Worm (Caenorhabditis elegans) whole organism, L1 larva: Measurements from ENCODE around the gene taap-1.
A peak's percentile ranks its signal among the peaks of the same experiment; 100 is the strongest.

Source experiments
- C16A3.4 ChIP-seq: fragments of 150-350 bp; optimal IDR thresholded peaks from 2 replicates; lab custom pipeline; 2014; ENCODE audit warnings: missing biosample characterization, missing genetic modification characterization
- aha-1 ChIP-seq: fragments of 150-350 bp; optimal IDR thresholded peaks from 2 replicates; lab custom pipeline; 2014; ENCODE audit warnings: missing biosample characterization, missing genetic modification characterization
- ama-1 ChIP-seq: fragments of 150-350 bp; optimal IDR thresholded peaks from 2 replicates; lab custom pipeline; 2014
- blmp-1 ChIP-seq: fragments of 150-350 bp; optimal IDR thresholded peaks from 2 replicates; lab custom pipeline; 2014; ENCODE audit warnings: missing biosample characterization, missing genetic modification characterization
- ceh-88 ChIP-seq: fragments of 200-800 bp; sonication (Bioruptor generic); IDR thresholded peaks from 2 replicates; pipeline ENCODE4 v1.3.6; 2022; ENCODE audit warnings: missing genetic modification characterization, missing compliant biosample characterization
- efl-1 ChIP-seq, 4 experiments: fragments of 150-350 bp; optimal IDR thresholded peaks in 3 of 4; peaks in 1 of 4; 1 replicate in 1 of 4; 2 replicates in 3 of 4; lab custom pipeline; 2014; ENCODE audit warnings: missing biosample characterization in 2 of 4, missing genetic modification characterization in 2 of 4, missing genetic modification reagents in 2 of 4
- elt-3 ChIP-seq, 6 experiments: fragments of 150-350 bp in 1 of 6; sonication (generic microtip); optimal IDR thresholded peaks; 2 replicates each; lab custom pipeline; 2017 to 2018; ENCODE audit warnings: missing biosample characterization in 6 of 6, missing genetic modification characterization in 6 of 6, inconsistent platforms in 1 of 6
- fos-1 ChIP-seq: fragments of 150-350 bp; optimal IDR thresholded peaks from 2 replicates; lab custom pipeline; 2014; ENCODE audit warnings: missing biosample characterization, missing genetic modification characterization
- grh-1 ChIP-seq: fragments of 200-800 bp; sonication (Bioruptor generic); IDR thresholded peaks from 2 replicates; pipeline ENCODE4 v1.3.6; 2022; ENCODE audit warnings: missing genetic modification reagents, missing genetic modification characterization, missing compliant biosample characterization
- lin-14 ChIP-seq: fragments of 200-800 bp; sonication (Bioruptor generic); optimal IDR thresholded peaks from 2 replicates; lab custom pipeline; 2018; ENCODE audit warnings: mild to moderate bottlenecking, missing genetic modification characterization, moderate library complexity, missing compliant biosample characterization
- lin-15B ChIP-seq: fragments of 150-350 bp; sonication (generic microtip); optimal IDR thresholded peaks from 3 replicates; lab custom pipeline; 2014; ENCODE audit warnings: missing biosample characterization, missing genetic modification characterization
- lin-35 ChIP-seq, 2 experiments: fragments of 150-350 bp; optimal IDR thresholded peaks; 2 replicates each; lab custom pipeline; 2014; ENCODE audit warnings: missing biosample characterization in 2 of 2, missing genetic modification characterization in 2 of 2, missing genetic modification reagents in 2 of 2
- lir-3 ChIP-seq: sonication (generic microtip); optimal IDR thresholded peaks from 2 replicates; lab custom pipeline; 2016; ENCODE audit warnings: mild to moderate bottlenecking, missing genetic modification characterization, moderate library complexity, missing compliant biosample characterization; ENCODE audit not compliant: poor library complexity
- mab-9 ChIP-seq: fragments of 200-800 bp; sonication (Bioruptor generic); IDR thresholded peaks from 2 replicates; pipeline ENCODE4 v1.3.6; 2022; ENCODE audit warnings: missing genetic modification reagents, missing genetic modification characterization, missing compliant biosample characterization
- mep-1 ChIP-seq: fragments of 150-350 bp; optimal IDR thresholded peaks from 2 replicates; lab custom pipeline; 2014; ENCODE audit warnings: missing biosample characterization, missing genetic modification characterization
- nhr-19 ChIP-seq: fragments of 200-800 bp; sonication (Bioruptor generic); conservative IDR thresholded peaks from 2 replicates; pipeline ENCODE4 v1.3.6; 2022; ENCODE audit warnings: missing genetic modification characterization, missing compliant biosample characterization
- nhr-20 ChIP-seq: sonication (generic microtip); optimal IDR thresholded peaks from 2 replicates; lab custom pipeline; 2016; ENCODE audit warnings: mild to moderate bottlenecking, missing genetic modification characterization, missing compliant biosample characterization
- nhr-237 ChIP-seq: fragments of 150-350 bp; optimal IDR thresholded peaks from 2 replicates; lab custom pipeline; 2014; ENCODE audit warnings: missing biosample characterization, missing genetic modification characterization
- nhr-28 ChIP-seq: fragments of 150-350 bp; optimal IDR thresholded peaks from 2 replicates; lab custom pipeline; 2014; ENCODE audit warnings: missing biosample characterization, missing genetic modification characterization
- nhr-71 ChIP-seq: sonication (generic microtip); optimal IDR thresholded peaks from 2 replicates; lab custom pipeline; 2016; ENCODE audit warnings: mild to moderate bottlenecking, missing genetic modification characterization, moderate library complexity, missing compliant biosample characterization
- nhr-76 ChIP-seq: sonication (generic microtip); optimal IDR thresholded peaks from 2 replicates; lab custom pipeline; 2017; ENCODE audit warnings: missing biosample characterization, missing genetic modification characterization
- nhr-85 ChIP-seq: sonication (generic microtip); peaks from one replicate; lab custom pipeline; 2016; ENCODE audit warnings: missing genetic modification characterization, inconsistent platforms, missing compliant biosample characterization
- pax-3 ChIP-seq: fragments of 200-800 bp; sonication (Bioruptor generic); optimal IDR thresholded peaks from 2 replicates; lab custom pipeline; 2018; ENCODE audit warnings: mild to moderate bottlenecking, missing genetic modification characterization, moderate library complexity, missing compliant biosample characterization
- pqm-1 ChIP-seq: sonication (generic microtip); optimal IDR thresholded peaks from 3 replicates; lab custom pipeline; 2017; ENCODE audit warnings: missing biosample characterization, missing genetic modification characterization
- rnt-1 ChIP-seq: sonication (generic microtip); optimal IDR thresholded peaks from 2 replicates; lab custom pipeline; 2016; ENCODE audit warnings: mild to moderate bottlenecking, missing genetic modification characterization, moderate library complexity, missing compliant biosample characterization
- sox-4 ChIP-seq: sonication (generic microtip); optimal IDR thresholded peaks from 2 replicates; lab custom pipeline; 2016; ENCODE audit warnings: missing genetic modification characterization, missing compliant biosample characterization
- sup-37 ChIP-seq: fragments of 200-800 bp; sonication (Bioruptor generic); optimal IDR thresholded peaks from 2 replicates; lab custom pipeline; 2018; ENCODE audit warnings: mild to moderate bottlenecking, missing genetic modification characterization, missing compliant biosample characterization
- unc-30 ChIP-seq: sonication (generic microtip); optimal IDR thresholded peaks from 2 replicates; lab custom pipeline; 2017; ENCODE audit warnings: missing biosample characterization, missing genetic modification characterization
- unc-62 ChIP-seq: fragments of 150-350 bp; optimal IDR thresholded peaks from 2 replicates; lab custom pipeline; 2014; ENCODE audit warnings: missing biosample characterization, missing genetic modification reagents, missing genetic modification characterization

taap-1 gene

ce11 chrII:8440792-8441191, 42.9 kb downstream of the taap-1 start (continued):
- peak; percentile 71 for TF ChIP-seq lin-14 (GFP tag; lab: Kevin White, UChicago)
- no peak for TF ChIP-seq ceh-88 (GFP tag; lab: Robert Waterston, UW)
- peak; percentile 75 for TF ChIP-seq nhr-71 (tag; lab: Kevin White, UChicago)
- TF ChIP-seq nhr-19 (GFP tag; lab: Robert Waterston, UW), result peak; percentile 37
- no peak for TF ChIP-seq nhr-28 (tag; lab: Kevin White, UChicago)
- TF ChIP-seq mep-1 (tag; lab: Kevin White, UChicago), result peak; percentile 5
- TF ChIP-seq aha-1 (tag; lab: Kevin White, UChicago), result no peak
- no peak for TF ChIP-seq ama-1 (lab: Kevin White, UChicago)
- TF ChIP-seq nhr-20 (tag; lab: Kevin White, UChicago), result peak; percentile 84
- no peak for TF ChIP-seq mab-9 (GFP tag; lab: Robert Waterston, UW)
- TF ChIP-seq pqm-1 (tag; lab: Kevin White, UChicago), result no peak

DNA sequence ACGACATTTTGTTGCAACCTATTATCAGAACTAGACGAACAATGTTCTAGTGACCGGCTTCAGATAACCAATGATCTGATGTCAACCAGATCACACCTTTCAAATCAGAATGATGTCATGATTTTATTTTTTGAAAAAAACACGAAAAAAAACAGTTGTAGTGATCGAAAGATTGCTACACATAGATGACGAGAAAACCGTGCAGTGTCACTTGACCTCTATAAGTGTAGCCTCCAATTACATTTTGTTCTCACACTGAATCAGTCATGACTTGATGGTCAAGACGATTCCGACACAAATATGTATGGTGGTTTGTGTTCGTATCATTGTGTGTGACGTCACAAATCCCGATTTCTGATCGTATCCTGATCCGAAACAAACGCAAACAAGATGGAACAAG, 43.6 kb downstream of the taap-1 start:
- TF ChIP-seq nhr-20 (tag; lab: Kevin White, UChicago), result peak; percentile 55
- TF ChIP-seq sox-4 (tag; lab: Kevin White, UChicago), result no peak
- TF ChIP-seq lin-35 (GFP tag; optimal IDR thresholded peaks at IDR 0.05; lab: Kevin White, UChicago), result peak in 1 of 2 experiments; percentile 5
- TF ChIP-seq nhr-76 (tag; lab: Kevin White, UChicago), result no peak
- TF ChIP-seq nhr-85 (tag; lab: Kevin White, UChicago), result peak; percentile 88
- no peak for TF ChIP-seq fos-1 (tag; lab: Kevin White, UChicago)
- peak; percentile 17 for TF ChIP-seq blmp-1 (tag; lab: Kevin White, UChicago)
- peak; percentile 2 for TF ChIP-seq ama-1 (lab: Kevin White, UChicago)
- TF ChIP-seq nhr-237 (tag; lab: Kevin White, UChicago), result no peak
- TF ChIP-seq nhr-71 (tag; lab: Kevin White, UChicago), result peak; percentile 20
- no peak for TF ChIP-seq lin-15B (tag; lab: Kevin White, UChicago)
- TF ChIP-seq grh-1 (GFP tag; lab: Robert Waterston, UW), result no peak
- no peak for TF ChIP-seq C16A3.4 (tag; lab: Kevin White, UChicago)
- TF ChIP-seq unc-62 (GFP tag; lab: Kevin White, UChicago), result no peak
- peak; percentile 8 for TF ChIP-seq lin-14 (GFP tag; lab: Kevin White, UChicago)

DNA sequence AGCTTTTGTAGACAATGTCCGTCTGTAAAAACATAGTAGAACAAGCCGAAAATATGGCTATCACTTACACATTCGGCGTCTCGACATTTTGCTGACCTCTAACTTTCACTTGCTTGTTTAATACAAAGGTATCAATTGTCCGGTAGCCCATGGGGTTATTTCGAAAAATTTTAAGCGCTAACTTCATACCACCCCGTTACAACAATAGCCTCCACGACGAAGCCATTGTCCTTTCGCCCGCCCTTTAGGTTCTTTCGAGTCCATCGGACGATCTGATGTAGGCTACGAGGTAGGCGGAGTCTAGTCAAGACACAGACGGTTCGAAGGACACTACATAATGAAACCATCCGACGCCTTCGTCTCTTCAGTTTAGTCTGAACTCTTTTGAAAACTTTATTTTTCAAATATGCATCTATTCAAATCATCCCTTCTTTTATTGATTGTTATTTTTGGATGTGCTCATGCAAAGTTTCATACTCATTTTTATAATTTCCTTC, 44.8 kb downstream of the taap-1 start, which contains the start of gene lips-10:
lips-10 (plus strand) TSS at position 378 of the 497 bp plus-strand sequence.
- TF ChIP-seq rnt-1 (tag; lab: Kevin White, UChicago) (no peak), nhr-85 (tag; lab: Kevin White, UChicago) (peak; percentile 71), elt-3 (tag; optimal IDR thresholded peaks at IDR 0.05; lab: Kevin White, UChicago) (peak in 1 of 6 experiments; percentile 22), blmp-1 (tag; lab: Kevin White, UChicago) (peak; percentile 49)

- TF ChIP-seq pax-3 (tag; lab: Kevin White, UChicago), result no peak
- no peak for TF ChIP-seq ama-1 (lab: Kevin White, UChicago)
- TF ChIP-seq unc-30 (tag; lab: Kevin White, UChicago), result no peak
- TF ChIP-seq lin-14 (GFP tag; lab: Kevin White, UChicago), result no peak
- no peak for TF ChIP-seq unc-62 (GFP tag; lab: Kevin White, UChicago)
- no peak for TF ChIP-seq sup-37 (GFP tag; lab: Kevin White, UChicago)
- no peak for TF ChIP-seq efl-1 (optimal IDR thresholded peaks at IDR 0.05; lab: Kevin White, UChicago)
- peak in 1 of 2 experiments; percentile 45 for TF ChIP-seq efl-1 (GFP tag; optimal IDR thresholded peaks at IDR 0.05 in 1 of 2; lab: Kevin White, UChicago)
Observed at ce11 chrII:8437035-8437434, 46.6 kb downstream of the taap-1 start, which contains the start of gene acp-3. TSS of gene acp-3 (minus strand) at chrII:8437135.

DNA sequence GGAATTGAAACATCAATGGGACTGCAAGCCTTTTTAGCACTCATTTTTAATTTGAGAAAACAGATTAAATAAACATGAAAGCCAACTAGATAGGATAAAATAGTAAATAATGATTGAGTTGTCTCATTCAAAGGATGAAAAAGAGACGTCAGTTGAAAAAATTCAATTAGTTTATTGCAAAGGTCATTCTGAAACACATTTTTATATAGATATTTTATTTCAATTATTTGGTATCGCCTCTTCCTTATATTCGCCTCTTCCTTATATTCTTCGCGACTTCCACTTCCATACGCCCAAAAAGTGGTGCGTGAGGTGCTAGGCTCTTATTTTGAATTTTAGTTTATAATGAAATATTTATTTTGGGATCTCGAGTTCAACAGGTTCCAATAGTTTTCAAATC, 48.7 kb downstream of the taap-1 start, which contains the start of gene acp-4:
acp-4 (minus strand) TSS at position 101 of the 400 bp plus-strand sequence.
- TF ChIP-seq lir-3 (tag; lab: Kevin White, UChicago), result no peak
- TF ChIP-seq nhr-28 (tag; lab: Kevin White, UChicago), result no peak
- TF ChIP-seq, all 84 proteins: peak for 0
